Worm (Caenorhabditis elegans) whole organism, L4 larva: ENCODE measurements around the gene clec-71.
"Not testable (repeated sequence)": the region's sequence is repeated elsewhere in the genome, so short reads cannot be mapped to it uniquely, and the experiment has no call there.

ENCODE experiments used
- F10B5.3 ChIP-seq: sonication (generic microtip); optimal IDR thresholded peaks from 2 replicates; lab custom pipeline; 2016; ENCODE audit warnings: mild to moderate bottlenecking, missing genetic modification characterization, missing compliant biosample characterization
- F49E8.2 ChIP-seq: sonication (generic microtip); optimal IDR thresholded peaks from 2 replicates; lab custom pipeline; 2016; ENCODE audit warnings: missing compliant biosample characterization, mild to moderate bottlenecking, missing genetic modification characterization, borderline replicate concordance
- Y48G9A.11 ChIP-seq: fragments of 200-800 bp; sonication (Bioruptor generic); IDR thresholded peaks from 2 replicates; pipeline ENCODE4 v1.3.6; 2022; ENCODE audit warnings: missing genetic modification reagents, missing genetic modification characterization, missing compliant biosample characterization
- Y75B8A.6 ChIP-seq: fragments of 200-800 bp; sonication (Bioruptor generic); IDR thresholded peaks from 2 replicates; pipeline ENCODE4 v1.3.6; 2022; ENCODE audit warnings: missing genetic modification reagents, missing genetic modification characterization, missing compliant biosample characterization
- ceh-20 ChIP-seq: fragments of 200-800 bp; sonication (Bioruptor generic); IDR thresholded peaks from 2 replicates; pipeline ENCODE4 v1.3.6; 2022; ENCODE audit warnings: missing genetic modification reagents, missing genetic modification characterization, missing compliant biosample characterization
- ceh-44 ChIP-seq: fragments of 200-800 bp; sonication (Bioruptor generic); IDR thresholded peaks from 2 replicates; pipeline ENCODE4 v1.3.6; 2022; ENCODE audit warnings: missing genetic modification reagents, missing genetic modification characterization, missing compliant biosample characterization
- daf-16 ChIP-seq, 3 experiments: sonication (generic microtip); optimal IDR thresholded peaks; 2 replicates each; lab custom pipeline; 2016 to 2017; ENCODE audit warnings: missing genetic modification characterization in 3 of 3, missing genetic modification reagents in 3 of 3, mild to moderate bottlenecking in 2 of 3, missing compliant biosample characterization in 2 of 3, missing biosample characterization in 1 of 3, moderate library complexity in 1 of 3
- dmd-6 ChIP-seq: fragments of 200-800 bp; sonication (Bioruptor generic); IDR thresholded peaks from 2 replicates; pipeline ENCODE4 v1.3.6; 2022; ENCODE audit warnings: missing genetic modification reagents, missing genetic modification characterization, missing compliant biosample characterization
- dmd-9 ChIP-seq: fragments of 200-800 bp; sonication (Bioruptor generic); IDR thresholded peaks from 2 replicates; pipeline ENCODE4 v1.3.6; 2022; ENCODE audit warnings: missing genetic modification reagents, missing genetic modification characterization, missing compliant biosample characterization
- dpl-1 ChIP-seq: fragments of 150-350 bp; optimal IDR thresholded peaks from 2 replicates; lab custom pipeline; 2014; ENCODE audit warnings: missing biosample characterization, missing genetic modification reagents, missing genetic modification characterization
- egl-43 ChIP-seq: fragments of 200-800 bp; sonication (Bioruptor generic); IDR thresholded peaks from 2 replicates; pipeline ENCODE4 v1.3.6; 2022; ENCODE audit warnings: missing genetic modification reagents, missing genetic modification characterization, missing compliant biosample characterization
- gei-8 ChIP-seq: fragments of 200-800 bp; sonication (Bioruptor generic); optimal IDR thresholded peaks from 2 replicates; lab custom pipeline; 2018; ENCODE audit warnings: mild to moderate bottlenecking, missing genetic modification characterization, missing compliant biosample characterization
- hif-1 ChIP-seq, 2 experiments: sonication (generic microtip); optimal IDR thresholded peaks; 2 replicates each; lab custom pipeline; 2016 to 2017; ENCODE audit warnings: missing compliant biosample characterization in 2 of 2, missing genetic modification characterization in 2 of 2, missing genetic modification reagents in 2 of 2, missing genotype in 2 of 2, mild to moderate bottlenecking in 1 of 2
- hlh-11 ChIP-seq: fragments of 200-800 bp; sonication (Bioruptor generic); optimal IDR thresholded peaks from 2 replicates; lab custom pipeline; 2018; ENCODE audit warnings: mild to moderate bottlenecking, missing genetic modification characterization, missing compliant biosample characterization
- lin-1 ChIP-seq: fragments of 200-800 bp; sonication (Bioruptor generic); IDR thresholded peaks from 2 replicates; pipeline ENCODE4 v1.3.6; 2022; ENCODE audit warnings: missing genetic modification reagents, missing genetic modification characterization, missing compliant biosample characterization
- lir-3 ChIP-seq: sonication (generic microtip); optimal IDR thresholded peaks from 2 replicates; lab custom pipeline; 2016; ENCODE audit warnings: mild to moderate bottlenecking, missing genetic modification characterization, missing compliant biosample characterization
- mdl-1 ChIP-seq, 2 experiments: fragments of 150-350 bp in 1 of 2; sonication (generic microtip) in 1 of 2; optimal IDR thresholded peaks; 2 replicates each; lab custom pipeline; 2014 to 2017; ENCODE audit warnings: missing biosample characterization in 2 of 2, missing genetic modification characterization in 2 of 2
- mdt-29 ChIP-seq: fragments of 200-800 bp; sonication (Bioruptor generic); IDR thresholded peaks from 2 replicates; pipeline ENCODE4 v1.3.6; 2022; ENCODE audit warnings: missing genetic modification reagents, missing genetic modification characterization, missing compliant biosample characterization
- mxl-3 ChIP-seq: fragments of 200-800 bp; sonication (Bioruptor generic); optimal IDR thresholded peaks from 2 replicates; lab custom pipeline; 2018; ENCODE audit warnings: mild to moderate bottlenecking, missing genetic modification characterization, missing compliant biosample characterization
- nhr-102 ChIP-seq: sonication (generic microtip); optimal IDR thresholded peaks from 2 replicates; lab custom pipeline; 2016; ENCODE audit warnings: mild to moderate bottlenecking, missing genetic modification characterization, moderate library complexity, missing compliant biosample characterization
- nhr-237 ChIP-seq: sonication (generic microtip); optimal IDR thresholded peaks from 2 replicates; lab custom pipeline; 2017; ENCODE audit warnings: missing biosample characterization, missing genetic modification characterization
- nhr-28 ChIP-seq: fragments of 150-350 bp; optimal IDR thresholded peaks from 2 replicates; lab custom pipeline; 2014; ENCODE audit warnings: missing biosample characterization, missing genetic modification characterization
- nhr-77 ChIP-seq: fragments of 150-350 bp; optimal IDR thresholded peaks from 2 replicates; lab custom pipeline; 2014; ENCODE audit warnings: missing biosample characterization, missing genetic modification characterization
- php-3 ChIP-seq: fragments of 200-800 bp; sonication (Bioruptor generic); IDR thresholded peaks from 2 replicates; pipeline ENCODE4 v1.3.6; 2022; ENCODE audit warnings: missing genetic modification reagents, missing genetic modification characterization, missing compliant biosample characterization
- pqm-1 ChIP-seq: sonication (generic microtip); optimal IDR thresholded peaks from 2 replicates; lab custom pipeline; 2017; ENCODE audit warnings: missing biosample characterization, missing genetic modification characterization
- saeg-2 ChIP-seq: fragments of 200-800 bp; sonication (Bioruptor generic); IDR thresholded peaks from 2 replicates; pipeline ENCODE4 v1.3.6; 2022; ENCODE audit warnings: missing genetic modification reagents, missing genetic modification characterization, missing compliant biosample characterization
- set-16 ChIP-seq: fragments of 200-800 bp; sonication (Bioruptor generic); IDR thresholded peaks from 2 replicates; pipeline ENCODE4 v1.3.6; 2022; ENCODE audit warnings: missing genetic modification reagents, missing genetic modification characterization, missing compliant biosample characterization
- snpc-1.2 ChIP-seq: fragments of 200-800 bp; sonication (Bioruptor generic); IDR thresholded peaks from 2 replicates; pipeline ENCODE4 v1.3.6; 2022; ENCODE audit warnings: missing genetic modification reagents, missing genetic modification characterization, missing compliant biosample characterization
- tra-1 ChIP-seq: fragments of 200-800 bp; sonication (Bioruptor generic); IDR thresholded peaks from 2 replicates; pipeline ENCODE4 v1.3.6; 2022; ENCODE audit warnings: missing genetic modification reagents, missing genetic modification characterization, missing compliant biosample characterization
- unc-62 ChIP-seq, 3 experiments: fragments of 150-350 bp in 1 of 3; sonication (generic microtip); optimal IDR thresholded peaks in 2 of 3; peaks in 1 of 3; 1 replicate in 1 of 3; 2 replicates in 2 of 3; lab custom pipeline; 2014 to 2017; ENCODE audit warnings: missing biosample characterization in 3 of 3, missing genetic modification characterization in 3 of 3, missing genetic modification reagents in 3 of 3, missing genotype in 1 of 3
- zag-1 ChIP-seq: fragments of 150-350 bp; optimal IDR thresholded peaks from 2 replicates; lab custom pipeline; 2014; ENCODE audit warnings: missing biosample characterization, missing genetic modification characterization
- zfp-3 ChIP-seq: fragments of 200-800 bp; sonication (Bioruptor generic); conservative IDR thresholded peaks from 2 replicates; pipeline ENCODE4 v1.3.6; 2022; ENCODE audit warnings: missing genetic modification reagents, missing genetic modification characterization, missing compliant biosample characterization
- ztf-7 ChIP-seq: fragments of 150-350 bp; optimal IDR thresholded peaks from 2 replicates; lab custom pipeline; 2014; ENCODE audit warnings: missing biosample characterization, missing genetic modification characterization

The clec-71 gene

DNA sequence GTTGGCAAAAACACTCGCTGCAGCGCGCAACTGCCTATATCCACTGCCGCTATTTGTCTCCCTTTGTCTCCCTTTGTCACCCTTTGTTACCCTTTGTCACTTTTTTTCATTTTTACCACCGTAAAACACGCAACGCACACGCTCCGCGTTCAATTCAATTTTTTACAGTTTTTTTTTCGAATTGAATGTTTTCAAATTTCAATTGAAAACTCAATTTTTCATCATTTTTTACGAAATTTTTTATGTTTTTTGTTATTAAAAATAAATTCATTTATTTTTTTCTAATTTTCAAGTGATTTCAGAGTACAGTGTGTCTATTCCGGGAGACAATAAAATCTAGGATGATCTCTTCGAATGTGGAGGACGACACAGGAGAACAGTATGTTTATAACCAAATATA is 5.7 kb downstream of the clec-71 start, which contains the start of gene Y46C8AL.11:
Y46C8AL.11 (plus strand) TSS at position 301 of the 400 bp plus-strand sequence.
- TF ChIP-seq saeg-2 (GFP tag; lab: Robert Waterston, UW), result no peak

ce11 chrIV:3944459-3944858 is 7.2 kb downstream of the clec-71 start, which contains the start of gene clec-72:
Gene clec-72, plus strand, starts transcription at chrIV:3944816.
- no peak for TF ChIP-seq saeg-2 (GFP tag; lab: Robert Waterston, UW)
- peak; percentile 99 for TF ChIP-seq nhr-28 (tag; lab: Kevin White, UChicago)
- peak; percentile 98 for TF ChIP-seq pqm-1 (tag; lab: Kevin White, UChicago)
- TF ChIP-seq php-3, result peak; percentile 34; the same call in 1 of the 2 replicates
- no peak for TF ChIP-seq ztf-7 (tag; lab: Kevin White, UChicago)
- peak; percentile 5 for TF ChIP-seq mxl-3 (GFP tag; lab: Kevin White, UChicago)
- TF ChIP-seq hif-1 (tag; optimal IDR thresholded peaks at IDR 0.05; lab: Kevin White, UChicago), result no peak
- TF ChIP-seq daf-16 (GFP tag; optimal IDR thresholded peaks at IDR 0.05; lab: Kevin White, UChicago), result no peak
- TF ChIP-seq daf-16 (tag; optimal IDR thresholded peaks at IDR 0.05; lab: Kevin White, UChicago), result peak; percentile 97
- no peak for TF ChIP-seq lir-3 (tag; lab: Kevin White, UChicago)
- 0 out of 2 replicates have a peak, but pooled peaks have one; percentile 7 for TF ChIP-seq Y75B8A.6 (GFP tag; lab: Robert Waterston, UW)
- TF ChIP-seq nhr-102 (tag; lab: Kevin White, UChicago), result no peak
- peak; percentile 88 for TF ChIP-seq nhr-77 (tag; lab: Kevin White, UChicago)
- peak in 1 of 2 experiments; percentile 50 for TF ChIP-seq mdl-1 (tag; optimal IDR thresholded peaks at IDR 0.05; lab: Kevin White, UChicago)
- TF ChIP-seq nhr-237 (tag; lab: Kevin White, UChicago), result no peak
- peak; percentile 92 for TF ChIP-seq dmd-6 (GFP tag; lab: Robert Waterston, UW)
- no peak for TF ChIP-seq F49E8.2 (tag; lab: Kevin White, UChicago)
- no peak for TF ChIP-seq ceh-20
- TF ChIP-seq unc-62 (GFP tag; optimal IDR thresholded peaks at IDR 0.05 in 1 of 2; lab: Kevin White, UChicago), result peak in 1 of 2 experiments; percentile 51
- no peak for TF ChIP-seq unc-62 (tag; optimal IDR thresholded peaks at IDR 0.05; lab: Kevin White, UChicago)
- peak; percentile 49; the same call in 1 of the 2 replicates for TF ChIP-seq lin-1 (GFP tag; lab: Robert Waterston, UW)
- TF ChIP-seq dmd-9 (GFP tag; lab: Robert Waterston, UW), result no peak
- TF ChIP-seq hlh-11 (tag; lab: Kevin White, UChicago), result peak; percentile 66
- TF ChIP-seq tra-1 (GFP tag; lab: Robert Waterston, UW), result 0 out of 2 replicates have a peak, but pooled peaks have one; percentile 31
- no peak for TF ChIP-seq gei-8 (GFP tag; lab: Kevin White, UChicago)

- TF ChIP-seq set-16 (GFP tag; lab: Robert Waterston, UW) (peak; percentile 92), snpc-1.2 (GFP tag; lab: Robert Waterston, UW) (0 out of 2 replicates have a peak, but pooled peaks have one; percentile 40), Y48G9A.11 (0 out of 2 replicates have a peak, but pooled peaks have one; percentile 6), egl-43 (GFP tag; lab: Robert Waterston, UW) (peak; percentile 48; the same call in 1 of the 2 replicates), unc-62 (GFP tag; optimal IDR thresholded peaks at IDR 0.05 in 1 of 2; lab: Kevin White, UChicago) (peak in 1 of 2 experiments; percentile 52)
- not testable (repeated sequence) for TF ChIP-seq unc-62 (tag; optimal IDR thresholded peaks at IDR 0.05; lab: Kevin White, UChicago)
Measured at ce11 chrIV:3947377-3947956, 10.2 kb downstream of the clec-71 start.

DNA sequence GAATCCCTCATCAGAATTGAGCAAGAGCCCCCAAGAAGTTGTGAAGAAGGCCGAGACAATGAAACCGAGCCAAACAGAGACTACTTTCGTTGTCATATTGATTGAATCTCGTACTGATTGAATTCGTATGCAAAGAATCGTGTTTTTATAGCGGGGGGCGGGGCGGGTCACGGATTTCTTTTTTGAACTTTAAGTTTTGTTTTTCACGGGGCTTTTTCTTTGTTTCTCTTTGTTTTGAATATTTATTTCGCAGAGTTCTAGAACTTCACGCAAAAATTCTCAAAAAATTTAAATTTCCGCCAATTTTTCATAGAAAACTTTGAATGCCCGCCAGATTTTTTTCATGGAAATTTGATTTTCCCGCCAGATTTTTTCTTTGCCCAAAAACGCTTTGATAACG is 18.8 kb downstream of the clec-71 start, which contains the start of gene clec-73:
clec-73 (minus strand) TSS at position 101 of the 400 bp plus-strand sequence.
- TF ChIP-seq nhr-237 (tag; lab: Kevin White, UChicago) (no peak), dpl-1 (GFP tag; lab: Kevin White, UChicago) (no peak), hlh-11 (tag; lab: Kevin White, UChicago) (no peak), mdt-29 (no peak), zag-1 (tag; lab: Kevin White, UChicago) (no peak), ceh-44 (GFP tag; lab: Robert Waterston, UW) (no peak), F10B5.3 (tag; lab: Kevin White, UChicago) (no peak), zfp-3 (no peak)
